Worm (Caenorhabditis elegans) whole organism, L3 larva: ENCODE measurements around the gene glr-6.
A peak's percentile ranks its signal among the peaks of the same experiment; 100 is the strongest.

Experiments
- ceh-28 ChIP-seq: fragments of 150-350 bp; optimal IDR thresholded peaks from 2 replicates; lab custom pipeline; 2014; ENCODE audit warnings: missing biosample characterization, missing genetic modification reagents, missing genetic modification characterization
- elt-2 ChIP-seq: sonication (generic microtip); optimal IDR thresholded peaks from 2 replicates; lab custom pipeline; 2016; ENCODE audit warnings: missing genetic modification reagents, mild to moderate bottlenecking, missing genetic modification characterization, missing compliant biosample characterization
- fkh-10 ChIP-seq: sonication (generic microtip); optimal IDR thresholded peaks from 2 replicates; lab custom pipeline; 2017; ENCODE audit warnings: missing biosample characterization, missing genetic modification reagents, missing genetic modification characterization
- hmg-11 ChIP-seq: sonication (generic microtip); optimal IDR thresholded peaks from 2 replicates; lab custom pipeline; 2016; ENCODE audit warnings: missing genetic modification characterization, missing compliant biosample characterization
- jun-1 ChIP-seq: fragments of 150-350 bp; optimal IDR thresholded peaks from 2 replicates; lab custom pipeline; 2014; ENCODE audit warnings: missing biosample characterization, missing genetic modification reagents, missing genetic modification characterization
- mdl-1 ChIP-seq: fragments of 150-350 bp; optimal IDR thresholded peaks from 2 replicates; lab custom pipeline; 2014; ENCODE audit warnings: missing biosample characterization, missing genetic modification characterization
- nfya-1 ChIP-seq: sonication (generic microtip); optimal IDR thresholded peaks from 2 replicates; lab custom pipeline; 2017; ENCODE audit warnings: missing genetic modification characterization, mild to moderate bottlenecking, missing compliant biosample characterization, antibody characterized with exemption, moderate library complexity; ENCODE audit not compliant: insufficient read depth
- nhr-11 ChIP-seq: fragments of 150-350 bp; optimal IDR thresholded peaks from 2 replicates; lab custom pipeline; 2014; ENCODE audit warnings: missing biosample characterization, missing genetic modification characterization
- nhr-43 ChIP-seq: sonication (generic microtip); optimal IDR thresholded peaks from 2 replicates; lab custom pipeline; 2016; ENCODE audit warnings: mild to moderate bottlenecking, missing genetic modification characterization, missing compliant biosample characterization; ENCODE audit not compliant: poor library complexity, severe bottlenecking
- nhr-67 ChIP-seq: fragments of 150-350 bp; optimal IDR thresholded peaks from 2 replicates; lab custom pipeline; 2014; ENCODE audit warnings: missing biosample characterization, missing genetic modification characterization
- pha-4 ChIP-seq: fragments of 150-350 bp; optimal IDR thresholded peaks from 2 replicates; lab custom pipeline; 2014; ENCODE audit warnings: missing biosample characterization, missing genetic modification reagents, missing genetic modification characterization
- pqm-1 ChIP-seq: fragments of 150-350 bp; optimal IDR thresholded peaks from 2 replicates; lab custom pipeline; 2017; ENCODE audit warnings: missing biosample characterization, missing genetic modification characterization, inconsistent platforms
- skn-1 ChIP-seq: fragments of 150-350 bp; optimal IDR thresholded peaks from 2 replicates; lab custom pipeline; 2014; ENCODE audit warnings: missing biosample characterization, missing genetic modification characterization
- unc-62 ChIP-seq: fragments of 150-350 bp; sonication (generic microtip); optimal IDR thresholded peaks from 4 replicates; lab custom pipeline; 2014; ENCODE audit warnings: missing biosample characterization, missing genetic modification reagents, missing genetic modification characterization

The glr-6 gene

ce11 chrX:6788965-6789573 is 51.5 kb downstream of the glr-6 start, which contains the start of gene sgca-1:
Gene sgca-1 (minus strand): TSS chrX:6789548.
- TF ChIP-seq nhr-11 (tag; lab: Kevin White, UChicago) (no peak), hmg-11 (tag; lab: Kevin White, UChicago) (no peak), nfya-1 (tag; lab: Kevin White, UChicago) (no peak), unc-62 (no peak), skn-1 (no peak), fkh-10 (GFP tag; lab: Kevin White, UChicago) (no peak), pqm-1 (tag; lab: Kevin White, UChicago) (peak; percentile 91), nhr-67 (no peak), pha-4 (peak; percentile 59), mdl-1 (tag; lab: Kevin White, UChicago) (no peak), elt-2 (tag; lab: Kevin White, UChicago) (peak; percentile 95), jun-1 (tag; lab: Kevin White, UChicago) (peak; percentile 56), nhr-43 (tag; lab: Kevin White, UChicago) (no peak), ceh-28 (peak; percentile 42)
